Worm (Caenorhabditis elegans) whole organism, midembryonic: ENCODE results near the gene F41H10.4.

Experiments used
- T22C8.4 ChIP-seq: fragments of 200-800 bp; sonication (Bioruptor generic); IDR thresholded peaks from 2 replicates; pipeline ENCODE4 v1.3.6; 2022; ENCODE audit warnings: missing genetic modification characterization, missing compliant biosample characterization
- cog-1 ChIP-seq: sonication (generic microtip); optimal IDR thresholded peaks from 2 replicates; lab custom pipeline; 2016; ENCODE audit warnings: missing genetic modification characterization, missing compliant biosample characterization
- flt-1 ChIP-seq: fragments of 200-800 bp; sonication (Bioruptor generic); IDR thresholded peaks from 2 replicates; pipeline ENCODE4 v1.3.6; 2022; ENCODE audit warnings: missing genetic modification characterization, missing compliant biosample characterization
- klf-2 ChIP-seq: fragments of 200-800 bp; sonication (Bioruptor generic); conservative IDR thresholded peaks from 2 replicates; pipeline ENCODE4 v1.3.6; 2022; ENCODE audit warnings: missing genetic modification reagents, missing genetic modification characterization, missing compliant biosample characterization
- med-1 ChIP-seq: sonication (generic microtip); optimal IDR thresholded peaks from 2 replicates; lab custom pipeline; 2017; ENCODE audit warnings: missing genetic modification characterization, mild to moderate bottlenecking, missing compliant biosample characterization, antibody characterized with exemption, missing genetic modification reagents; ENCODE audit not compliant: insufficient read depth
- ref-1 ChIP-seq: fragments of 200-800 bp; sonication (Bioruptor generic); conservative IDR thresholded peaks from 2 replicates; pipeline ENCODE4 v1.3.6; 2022; ENCODE audit warnings: missing genetic modification reagents, missing genetic modification characterization, missing compliant biosample characterization
- tab-1 ChIP-seq: fragments of 200-800 bp; sonication (Bioruptor generic); IDR thresholded peaks from 2 replicates; pipeline ENCODE4 v1.3.6; 2022; ENCODE audit warnings: missing genetic modification characterization, missing compliant biosample characterization
- ztf-23 ChIP-seq: fragments of 200-800 bp; sonication (Bioruptor generic); IDR thresholded peaks from 2 replicates; pipeline ENCODE4 v1.3.6; 2022; ENCODE audit warnings: missing genetic modification reagents, missing genetic modification characterization, missing compliant biosample characterization
- ztf-29 ChIP-seq: fragments of 200-800 bp; sonication (Bioruptor generic); IDR thresholded peaks from 2 replicates; pipeline ENCODE4 v1.3.6; 2022; ENCODE audit warnings: missing genetic modification reagents, missing genetic modification characterization, missing compliant biosample characterization

- TF ChIP-seq ztf-29 (GFP tag; lab: Robert Waterston, UW) (no peak), T22C8.4 (no peak), klf-2 (GFP tag; lab: Robert Waterston, UW) (no peak), cog-1 (tag; lab: Kevin White, UChicago) (no peak), ref-1 (GFP tag; lab: Robert Waterston, UW) (no peak), flt-1 (GFP tag; lab: Robert Waterston, UW) (no peak), ztf-23 (no peak), med-1 (GFP tag; lab: Kevin White, UChicago) (no peak), tab-1 (no peak)
Observed at ce11 chrIV:5393566-5393965, 29.2 kb downstream of the F41H10.4 start.
